Fruit fly (Drosophila melanogaster) whole organism, embryonic: ENCODE data around the gene CG31495.
A peak's percentile ranks its signal among the peaks of the same experiment; 100 is the strongest.

Experiments
- Ada2b ChIP-seq: fragments of 200-800 bp; sonication (Bioruptor generic); IDR thresholded peaks from 2 replicates; pipeline ENCODE4 v1.3.6; 2022; ENCODE audit warnings: missing biosample characterization, missing genetic modification characterization
- Antp ChIP-seq: fragments of 200-800 bp; sonication (Bioruptor generic); optimal IDR thresholded peaks from 3 replicates; lab custom pipeline; 2016; ENCODE audit warnings: missing biosample characterization, missing genetic modification characterization
- BtbVII ChIP-seq: fragments of 200-800 bp; sonication (Bioruptor generic); optimal IDR thresholded peaks from 3 replicates; lab custom pipeline; 2017; ENCODE audit warnings: missing biosample characterization, mild to moderate bottlenecking, missing genetic modification characterization
- Bteb2 ChIP-seq: fragments of 200-800 bp; sonication (Bioruptor generic); optimal IDR thresholded peaks from 2 replicates; lab custom pipeline; 2016; ENCODE audit warnings: missing biosample characterization, missing genetic modification characterization
- CG10366 ChIP-seq: fragments of 200-800 bp; sonication (Bioruptor generic); IDR thresholded peaks from 2 replicates; pipeline ENCODE4 v1.3.6; 2022; ENCODE audit warnings: missing biosample characterization, missing genetic modification characterization
- CG10462 ChIP-seq: fragments of 200-800 bp; sonication (Bioruptor generic); optimal IDR thresholded peaks from 2 replicates; lab custom pipeline; 2016; ENCODE audit warnings: missing biosample characterization, missing genetic modification characterization
- CG13296 ChIP-seq: fragments of 200-800 bp; sonication (Bioruptor generic); optimal IDR thresholded peaks from 3 replicates; lab custom pipeline; 2018; ENCODE audit warnings: missing biosample characterization, mild to moderate bottlenecking, missing genetic modification characterization
- CG15269 ChIP-seq: fragments of 200-800 bp; sonication (Bioruptor generic); optimal IDR thresholded peaks from 2 replicates; lab custom pipeline; 2018; ENCODE audit warnings: missing biosample characterization, mild to moderate bottlenecking, missing genetic modification characterization, moderate library complexity
- CG18619 ChIP-seq: fragments of 200-800 bp; sonication (Bioruptor generic); optimal IDR thresholded peaks from 3 replicates; lab custom pipeline; 2017; ENCODE audit warnings: missing biosample characterization, mild to moderate bottlenecking, missing genetic modification characterization
- CG2712 ChIP-seq: fragments of 200-800 bp; optimal IDR thresholded peaks from 3 replicates; lab custom pipeline; 2019; ENCODE audit warnings: missing biosample characterization, mild to moderate bottlenecking, missing genetic modification characterization, moderate library complexity
- CG30020 ChIP-seq: fragments of 200-800 bp; optimal IDR thresholded peaks from 2 replicates; lab custom pipeline; 2019; ENCODE audit warnings: missing biosample characterization, mild to moderate bottlenecking, missing genetic modification characterization, moderate library complexity
- CG4424 ChIP-seq: fragments of 200-800 bp; sonication (Bioruptor generic); optimal IDR thresholded peaks from 3 replicates; lab custom pipeline; 2016; ENCODE audit warnings: missing biosample characterization, missing genetic modification characterization
- CG6765 ChIP-seq: fragments of 200-800 bp; sonication (Bioruptor generic); optimal IDR thresholded peaks from 3 replicates; lab custom pipeline; 2017; ENCODE audit warnings: missing biosample characterization, mild to moderate bottlenecking, missing genetic modification characterization
- CG6791 ChIP-seq: fragments of 200-800 bp; sonication (Bioruptor generic); IDR thresholded peaks from 3 replicates; pipeline ENCODE4 v1.3.6; 2022; ENCODE audit warnings: missing biosample characterization, missing genetic modification characterization; ENCODE audit not compliant: partially characterized antibody
- CG6813 ChIP-seq: fragments of 200-800 bp; sonication (Bioruptor generic); optimal IDR thresholded peaks from 2 replicates; lab custom pipeline; 2017; ENCODE audit warnings: missing biosample characterization, missing genetic modification characterization, mild to moderate bottlenecking, moderate library complexity, missing genetic modification reagents
- CTCF ChIP-seq: fragments of 200-800 bp; sonication (Bioruptor generic); optimal IDR thresholded peaks from 2 replicates; lab custom pipeline; 2017; ENCODE audit warnings: missing biosample characterization, mild to moderate bottlenecking, missing genetic modification characterization, moderate library complexity
- Dp ChIP-seq: fragments of 200-800 bp; sonication (Bioruptor generic); optimal IDR thresholded peaks from 2 replicates; lab custom pipeline; 2018; ENCODE audit warnings: missing biosample characterization, mild to moderate bottlenecking, missing genetic modification characterization, moderate library complexity
- E2f2 ChIP-seq: fragments of 200-800 bp; sonication (Bioruptor generic); IDR thresholded peaks from 2 replicates; pipeline ENCODE4 v1.3.6; 2022; ENCODE audit warnings: missing biosample characterization, missing genetic modification characterization
- HmgZ ChIP-seq: fragments of 200-800 bp; sonication (Bioruptor generic); optimal IDR thresholded peaks from 2 replicates; lab custom pipeline; 2018; ENCODE audit warnings: missing biosample characterization, mild to moderate bottlenecking, missing genetic modification characterization
- NfI ChIP-seq: fragments of 200-800 bp; sonication (Bioruptor generic); optimal IDR thresholded peaks from 3 replicates; lab custom pipeline; 2018; ENCODE audit warnings: missing biosample characterization, mild to moderate bottlenecking, missing genetic modification characterization, moderate library complexity
- Oaz ChIP-seq: fragments of 200-800 bp; sonication (Bioruptor generic); IDR thresholded peaks from 2 replicates; pipeline ENCODE4 v1.3.6; 2022; ENCODE audit warnings: missing biosample characterization, missing genetic modification characterization
- Oli ChIP-seq: fragments of 200-800 bp; sonication (Bioruptor generic); optimal IDR thresholded peaks from 2 replicates; lab custom pipeline; 2018; ENCODE audit warnings: missing biosample characterization, mild to moderate bottlenecking, missing genetic modification characterization, moderate library complexity
- Poxn ChIP-seq: fragments of 200-800 bp; sonication (Bioruptor generic); IDR thresholded peaks from 2 replicates; pipeline ENCODE4 v1.3.6; 2022; ENCODE audit warnings: missing biosample characterization, missing genetic modification characterization
- Ptx1 ChIP-seq: fragments of 200-800 bp; sonication (Bioruptor generic); IDR thresholded peaks from 2 replicates; pipeline ENCODE4 v1.3.6; 2022; ENCODE audit warnings: missing biosample characterization, missing genetic modification characterization
- Sin3A ChIP-seq: fragments of >200 bp; optimal IDR thresholded peaks from 2 replicates; lab custom pipeline; 2018
- Six4 ChIP-seq: fragments of 200-800 bp; sonication (Bioruptor generic); optimal IDR thresholded peaks from 2 replicates; lab custom pipeline; 2016; ENCODE audit warnings: missing biosample characterization, missing genetic modification characterization
- Spps ChIP-seq: fragments of 200-800 bp; sonication (Bioruptor generic); optimal IDR thresholded peaks from 2 replicates; lab custom pipeline; 2018; ENCODE audit warnings: missing biosample characterization, mild to moderate bottlenecking, missing genetic modification characterization
- Sry-δ ChIP-seq: fragments of 200-800 bp; sonication (Bioruptor generic); optimal IDR thresholded peaks from 2 replicates; lab custom pipeline; 2016; ENCODE audit warnings: missing biosample characterization, missing genetic modification characterization
- Taf1 ChIP-seq: fragments of 200-800 bp; sonication (Bioruptor generic); IDR thresholded peaks from 2 replicates; pipeline ENCODE4 v1.3.6; 2022; ENCODE audit warnings: missing biosample characterization, missing genetic modification characterization
- ap ChIP-seq: fragments of 200-800 bp; sonication (Bioruptor generic); IDR thresholded peaks from 2 replicates; pipeline ENCODE4 v1.3.6; 2022; ENCODE audit warnings: missing biosample characterization, missing genetic modification characterization
- ara ChIP-seq: fragments of 200-800 bp; sonication (Bioruptor generic); IDR thresholded peaks from 2 replicates; pipeline ENCODE4 v1.3.6; 2022; ENCODE audit warnings: missing biosample characterization, missing genetic modification characterization
- ash1 ChIP-seq: fragments of 200-800 bp; sonication (Bioruptor generic); optimal IDR thresholded peaks from 2 replicates; lab custom pipeline; 2018; ENCODE audit warnings: missing biosample characterization, mild to moderate bottlenecking, missing genetic modification characterization
- cato ChIP-seq: fragments of 200-800 bp; sonication (Bioruptor generic); optimal IDR thresholded peaks from 2 replicates; lab custom pipeline; 2016; ENCODE audit warnings: missing biosample characterization, missing genetic modification characterization, borderline replicate concordance
- caup ChIP-seq: fragments of 200-800 bp; sonication (Bioruptor generic); optimal IDR thresholded peaks from 3 replicates; lab custom pipeline; 2017; ENCODE audit warnings: missing biosample characterization, mild to moderate bottlenecking, missing genetic modification characterization, moderate library complexity; ENCODE audit not compliant: severe bottlenecking
- croc ChIP-seq: fragments of 200-800 bp; sonication (Bioruptor generic); conservative IDR thresholded peaks from 3 replicates; pipeline ENCODE4 v1.3.6; 2022; ENCODE audit warnings: missing biosample characterization, missing genetic modification characterization
- cwo ChIP-seq: fragments of 200-800 bp; sonication (Bioruptor generic); optimal IDR thresholded peaks from 3 replicates; lab custom pipeline; 2017; ENCODE audit warnings: missing biosample characterization, missing genetic modification characterization, mild to moderate bottlenecking, moderate library complexity, missing genetic modification reagents
- dmrt99B ChIP-seq: fragments of 200-800 bp; sonication (Bioruptor generic); optimal IDR thresholded peaks from 2 replicates; lab custom pipeline; 2018; ENCODE audit warnings: missing biosample characterization, mild to moderate bottlenecking, missing genetic modification characterization, moderate library complexity
- emc ChIP-seq: fragments of 200-800 bp; sonication (Bioruptor generic); optimal IDR thresholded peaks from 2 replicates; lab custom pipeline; 2016; ENCODE audit warnings: missing biosample characterization, missing genetic modification characterization
- hb ChIP-seq: fragments of 200-800 bp; sonication (Bioruptor generic); IDR thresholded peaks from 3 replicates; pipeline ENCODE4 v1.3.6; 2022; ENCODE audit warnings: missing biosample characterization, missing genetic modification characterization; ENCODE audit not compliant: partially characterized antibody
- kah ChIP-seq: fragments of 200-800 bp; sonication (Bioruptor generic); optimal IDR thresholded peaks from 2 replicates; lab custom pipeline; 2018; ENCODE audit warnings: missing biosample characterization, mild to moderate bottlenecking, missing genetic modification characterization
- lilli ChIP-seq: fragments of 200-800 bp; sonication (Bioruptor generic); optimal IDR thresholded peaks from 3 replicates; lab custom pipeline; 2016; ENCODE audit warnings: missing biosample characterization, missing genetic modification characterization
- mirr ChIP-seq: fragments of 200-800 bp; sonication (Bioruptor generic); optimal IDR thresholded peaks from 3 replicates; lab custom pipeline; 2018; ENCODE audit warnings: missing biosample characterization, mild to moderate bottlenecking, missing genetic modification characterization
- mld ChIP-seq: fragments of 200-800 bp; sonication (Bioruptor generic); IDR thresholded peaks from 3 replicates; pipeline ENCODE4 v1.3.6; 2022; ENCODE audit warnings: missing biosample characterization, missing genetic modification characterization; ENCODE audit not compliant: partially characterized antibody
- peb ChIP-seq: fragments of 200-800 bp; sonication (Bioruptor generic); IDR thresholded peaks from 2 replicates; pipeline ENCODE4 v1.3.6; 2022; ENCODE audit warnings: missing biosample characterization, missing genetic modification characterization
- prd ChIP-seq, 3 experiments: fragments of >200 bp in 2 of 3; fragments of 200-800 bp in 1 of 3; sonication (Bioruptor generic) in 1 of 3; optimal IDR thresholded peaks in 2 of 3; IDR thresholded peaks in 1 of 3; 2 replicates in 2 of 3; 3 replicates in 1 of 3; pipeline versions ENCODE4 v1.3.6 to Lab custom; 2017 to 2022; ENCODE audit warnings: missing biosample characterization in 1 of 3, missing genetic modification characterization in 1 of 3
- pros ChIP-seq: fragments of 200-800 bp; sonication (Bioruptor generic); optimal IDR thresholded peaks from 3 replicates; lab custom pipeline; 2019; ENCODE audit warnings: missing biosample characterization, mild to moderate bottlenecking, missing genetic modification characterization, moderate library complexity
- schlank ChIP-seq: fragments of 200-800 bp; sonication (Bioruptor generic); optimal IDR thresholded peaks from 2 replicates; lab custom pipeline; 2018; ENCODE audit warnings: missing biosample characterization, mild to moderate bottlenecking, missing genetic modification characterization
- slp2 ChIP-seq: fragments of 200-800 bp; sonication (Bioruptor generic); optimal IDR thresholded peaks from 2 replicates; lab custom pipeline; 2016; ENCODE audit warnings: missing biosample characterization, missing genetic modification characterization
- sna ChIP-seq: fragments of 200-800 bp; sonication (Bioruptor generic); IDR thresholded peaks from 2 replicates; pipeline ENCODE4 v1.3.6; 2022; ENCODE audit warnings: missing biosample characterization, missing genetic modification characterization; ENCODE audit not compliant: partially characterized antibody
- tna ChIP-seq: fragments of 200-800 bp; sonication (Bioruptor generic); IDR thresholded peaks from 2 replicates; pipeline ENCODE4 v1.3.6; 2022; ENCODE audit warnings: missing biosample characterization, missing genetic modification characterization; ENCODE audit not compliant: partially characterized antibody
- unpg ChIP-seq: fragments of 200-800 bp; sonication (Bioruptor generic); optimal IDR thresholded peaks from 3 replicates; lab custom pipeline; 2018; ENCODE audit warnings: missing biosample characterization, mild to moderate bottlenecking, missing genetic modification characterization, moderate library complexity

CG31495 gene

DNA sequence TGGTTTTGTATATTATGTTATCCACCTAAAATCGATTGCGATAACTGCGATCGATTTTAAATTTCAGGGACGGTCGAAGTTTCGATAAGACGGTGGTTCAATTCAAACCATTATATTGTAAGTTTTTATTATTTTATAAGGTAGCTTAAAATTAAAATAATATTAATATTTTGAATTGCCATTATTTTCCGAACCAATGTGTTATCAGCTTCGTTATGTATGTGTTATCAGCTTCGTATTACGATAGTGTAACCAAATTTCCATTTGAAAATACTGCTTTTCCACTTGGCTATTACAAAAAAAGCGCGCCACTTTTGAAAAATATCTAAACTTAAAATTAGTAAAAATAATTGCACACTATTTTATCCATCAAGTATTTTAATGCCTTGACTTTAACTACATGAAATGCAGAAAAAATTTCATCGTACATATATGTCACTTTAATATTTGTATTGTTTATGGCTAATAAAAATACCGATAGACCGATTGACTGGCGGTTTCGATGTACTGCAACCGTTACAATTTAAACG lies at the start of gene CG31495 (continued):
- TF ChIP-seq prd (optimal IDR thresholded peaks at IDR 0.05; lab: Kevin White, UChicago) (no peak), prd (GFP tag; IDR thresholded peaks at IDR 0.05; lab: Robert Waterston, UW) (no peak), emc (no peak), pros (GFP tag; lab: Kevin White, UChicago) (no peak), CG6791 (peak; percentile 62; the same call in 1 of the 3 replicates), cato (GFP tag; lab: Kevin White, UChicago) (no peak), HmgZ (tag; lab: Kevin White, UChicago) (peak; percentile 15), dmrt99B (tag; lab: Kevin White, UChicago) (no peak), Sry-δ (GFP tag; lab: Kevin White, UChicago) (peak; percentile 65), E2f2 (GFP tag; lab: Robert Waterston, UW) (peak; percentile 81), Bteb2 (GFP tag; lab: Kevin White, UChicago) (no peak), Antp (no peak), CTCF (GFP tag; lab: Kevin White, UChicago) (peak; percentile 73), hb (no peak), Ada2b (GFP tag; lab: Robert Waterston, UW) (0 out of 2 replicates have a peak, but pooled peaks have one; percentile 26), Ptx1 (GFP tag; lab: Robert Waterston, UW) (no peak), croc (GFP tag; lab: Robert Waterston, UW) (no peak), Oaz (no peak), ara (GFP tag; lab: Robert Waterston, UW) (no peak), unpg (GFP tag; lab: Kevin White, UChicago) (no peak), Six4 (GFP tag; lab: Kevin White, UChicago) (no peak), CG15269 (tag; lab: Kevin White, UChicago) (no peak), ap (GFP tag; lab: Robert Waterston, UW) (no peak), cwo (GFP tag; lab: Kevin White, UChicago) (no peak), ash1 (GFP tag; lab: Kevin White, UChicago) (no peak), Dp (GFP tag; lab: Kevin White, UChicago) (peak; percentile 76), peb (GFP tag; lab: Robert Waterston, UW) (no peak), mld (GFP tag; lab: Robert Waterston, UW) (no peak), CG6765 (GFP tag; lab: Kevin White, UChicago) (no peak), CG2712 (tag; lab: Kevin White, UChicago) (peak; percentile 49), lilli (peak; percentile 42), CG4424 (GFP tag; lab: Kevin White, UChicago) (no peak), mirr (GFP tag; lab: Kevin White, UChicago) (no peak), CG10462 (GFP tag; lab: Kevin White, UChicago) (no peak), schlank (no peak), Taf1 (GFP tag; lab: Robert Waterston, UW) (no peak), NfI (GFP tag; lab: Kevin White, UChicago) (no peak), kah (GFP tag; lab: Kevin White, UChicago) (no peak), Poxn (GFP tag; lab: Robert Waterston, UW) (no peak), CG18619 (GFP tag; lab: Kevin White, UChicago) (no peak), slp2 (GFP tag; lab: Kevin White, UChicago) (no peak), CG30020 (tag; lab: Kevin White, UChicago) (peak; percentile 85), CG6813 (GFP tag; lab: Kevin White, UChicago) (no peak), tna (GFP tag; lab: Robert Waterston, UW) (peak; percentile 44; the same call in 1 of the 2 replicates), CG13296 (GFP tag; lab: Kevin White, UChicago) (no peak), BtbVII (GFP tag; lab: Kevin White, UChicago) (no peak), Spps (tag; lab: Kevin White, UChicago) (no peak), CG10366 (GFP tag; lab: Robert Waterston, UW) (no peak), Oli (no peak), Sin3A (no peak), sna (GFP tag; lab: Robert Waterston, UW) (no peak), caup (GFP tag; lab: Kevin White, UChicago) (no peak)
